Fruit fly (Drosophila melanogaster): ENCODE measurements around the gene path.

dm6 chr3L:9476829-9477228, 28.3 kb downstream of the path start, which contains the start of the genes Uch-L5 and Jarid2:
- no peak for TF ChIP-seq psq (optimal IDR thresholded peaks at IDR 0.05)
- no peak for TF ChIP-seq Dll (optimal IDR thresholded peaks at IDR 0.05)
